Worm (Caenorhabditis elegans): ENCODE data around the gene nhr-39.

The nhr-39 gene

ce11 chrV:9324167-9324566, 21.0 kb downstream of the nhr-39 start:
- TF ChIP-seq med-1 (GFP tag; optimal IDR thresholded peaks at IDR 0.05; ENCODE audit: insufficient read depth) (no peak), klf-2 (GFP tag; conservative IDR thresholded peaks at IDR 0.05) (no peak), tab-1 (GFP tag; IDR thresholded peaks at IDR 0.05) (no peak), T22C8.4 (GFP tag; IDR thresholded peaks at IDR 0.05) (no peak), ztf-29 (GFP tag; IDR thresholded peaks at IDR 0.05) (no peak)

ce11 chrV:9326903-9327302, 23.8 kb downstream of the nhr-39 start:
- TF ChIP-seq ref-1 (GFP tag; conservative IDR thresholded peaks at IDR 0.05) (no peak), ztf-29 (GFP tag; IDR thresholded peaks at IDR 0.05) (no peak), med-1 (GFP tag; optimal IDR thresholded peaks at IDR 0.05; ENCODE audit: insufficient read depth) (no peak), tab-1 (GFP tag; IDR thresholded peaks at IDR 0.05) (no peak), ztf-23 (GFP tag; IDR thresholded peaks at IDR 0.05) (no peak), flt-1 (GFP tag; IDR thresholded peaks at IDR 0.05) (no peak), klf-2 (GFP tag; conservative IDR thresholded peaks at IDR 0.05) (no peak), cog-1 (tag; optimal IDR thresholded peaks at IDR 0.05) (no peak), T22C8.4 (GFP tag; IDR thresholded peaks at IDR 0.05) (no peak)

- TF ChIP-seq ztf-23 (GFP tag; IDR thresholded peaks at IDR 0.05) = no peak
- TF ChIP-seq flt-1 (GFP tag; IDR thresholded peaks at IDR 0.05) = no peak
- TF ChIP-seq klf-2 (GFP tag; conservative IDR thresholded peaks at IDR 0.05) = no peak
- TF ChIP-seq cog-1 (tag; optimal IDR thresholded peaks at IDR 0.05) = no peak
- no peak for TF ChIP-seq med-1 (GFP tag; optimal IDR thresholded peaks at IDR 0.05; ENCODE audit: insufficient read depth)
- no peak for TF ChIP-seq T22C8.4 (GFP tag; IDR thresholded peaks at IDR 0.05)
- TF ChIP-seq ztf-29 (GFP tag; IDR thresholded peaks at IDR 0.05) = no peak
- TF ChIP-seq tab-1 (GFP tag; IDR thresholded peaks at IDR 0.05) = no peak
Observed at ce11 chrV:9327691-9328090, 24.6 kb downstream of the nhr-39 start.

ce11 chrV:9328670-9329069, 25.5 kb downstream of the nhr-39 start, which contains the start of gene K07B1.4:
Gene K07B1.4, plus strand, starts transcription at chrV:9328970.
- TF ChIP-seq ztf-29 (GFP tag; IDR thresholded peaks at IDR 0.05) (no peak), med-1 (GFP tag; optimal IDR thresholded peaks at IDR 0.05; ENCODE audit: insufficient read depth) (no peak), cog-1 (tag; optimal IDR thresholded peaks at IDR 0.05) (no peak), T22C8.4 (GFP tag; IDR thresholded peaks at IDR 0.05) (no peak), flt-1 (GFP tag; IDR thresholded peaks at IDR 0.05) (no peak), ztf-23 (GFP tag; IDR thresholded peaks at IDR 0.05) (no peak), ref-1 (GFP tag; conservative IDR thresholded peaks at IDR 0.05) (no peak), klf-2 (GFP tag; conservative IDR thresholded peaks at IDR 0.05) (no peak), tab-1 (GFP tag; IDR thresholded peaks at IDR 0.05) (no peak)

ce11 chrV:9329245-9329979, 26.3 kb downstream of the nhr-39 start:
- no peak for TF ChIP-seq ref-1 (GFP tag; conservative IDR thresholded peaks at IDR 0.05)
- TF ChIP-seq T22C8.4 (GFP tag; IDR thresholded peaks at IDR 0.05) = no peak
- no peak for TF ChIP-seq ztf-23 (GFP tag; IDR thresholded peaks at IDR 0.05)
- TF ChIP-seq klf-2 (GFP tag; conservative IDR thresholded peaks at IDR 0.05) = no peak
- TF ChIP-seq flt-1 (GFP tag; IDR thresholded peaks at IDR 0.05) = no peak
- TF ChIP-seq tab-1 (GFP tag; IDR thresholded peaks at IDR 0.05) = no peak
- TF ChIP-seq med-1 (GFP tag; optimal IDR thresholded peaks at IDR 0.05; ENCODE audit: insufficient read depth) = no peak
- no peak for TF ChIP-seq cog-1 (tag; optimal IDR thresholded peaks at IDR 0.05)
- TF ChIP-seq ztf-29 (GFP tag; IDR thresholded peaks at IDR 0.05) = no peak

- TF ChIP-seq tab-1 (GFP tag; IDR thresholded peaks at IDR 0.05) (no peak), ztf-29 (GFP tag; IDR thresholded peaks at IDR 0.05) (no peak), flt-1 (GFP tag; IDR thresholded peaks at IDR 0.05) (no peak), klf-2 (GFP tag; conservative IDR thresholded peaks at IDR 0.05) (no peak), cog-1 (tag; optimal IDR thresholded peaks at IDR 0.05) (no peak), ref-1 (GFP tag; conservative IDR thresholded peaks at IDR 0.05) (no peak), med-1 (GFP tag; optimal IDR thresholded peaks at IDR 0.05; ENCODE audit: insufficient read depth) (no peak), ztf-23 (GFP tag; IDR thresholded peaks at IDR 0.05) (no peak), T22C8.4 (GFP tag; IDR thresholded peaks at IDR 0.05) (no peak)
Observed at ce11 chrV:9332611-9333315, 29.6 kb downstream of the nhr-39 start.

ce11 chrV:9333316-9334048, 30.4 kb downstream of the nhr-39 start, which contains the start of gene acl-14:
Gene acl-14, minus strand, starts transcription at chrV:9333631.
- TF ChIP-seq cog-1 (tag; optimal IDR thresholded peaks at IDR 0.05) (no peak), tab-1 (GFP tag; IDR thresholded peaks at IDR 0.05) (no peak), ztf-23 (GFP tag; IDR thresholded peaks at IDR 0.05) (no peak), T22C8.4 (GFP tag; IDR thresholded peaks at IDR 0.05) (no peak), med-1 (GFP tag; optimal IDR thresholded peaks at IDR 0.05; ENCODE audit: insufficient read depth) (no peak), klf-2 (GFP tag; conservative IDR thresholded peaks at IDR 0.05) (no peak), ref-1 (GFP tag; conservative IDR thresholded peaks at IDR 0.05) (no peak)

- 0 out of 2 replicates have a peak, but pooled peaks have one; percentile 3 for TF ChIP-seq ztf-29 (GFP tag; IDR thresholded peaks at IDR 0.05)
- TF ChIP-seq flt-1 (GFP tag; IDR thresholded peaks at IDR 0.05) = no peak
Observed at ce11 chrV:9334216-9334615, 31.1 kb downstream of the nhr-39 start, which contains the start of gene ucp-4. Gene ucp-4, plus strand, starts transcription at chrV:9334298.

- TF ChIP-seq klf-2 (GFP tag; conservative IDR thresholded peaks at IDR 0.05) (no peak), med-1 (GFP tag; optimal IDR thresholded peaks at IDR 0.05; ENCODE audit: insufficient read depth) (no peak), ztf-29 (GFP tag; IDR thresholded peaks at IDR 0.05) (no peak), ref-1 (GFP tag; conservative IDR thresholded peaks at IDR 0.05) (no peak), ztf-23 (GFP tag; IDR thresholded peaks at IDR 0.05) (no peak), cog-1 (tag; optimal IDR thresholded peaks at IDR 0.05) (no peak), flt-1 (GFP tag; IDR thresholded peaks at IDR 0.05) (no peak), T22C8.4 (GFP tag; IDR thresholded peaks at IDR 0.05) (no peak), tab-1 (GFP tag; IDR thresholded peaks at IDR 0.05) (no peak)
Observed at ce11 chrV:9336462-9336861, 33.3 kb downstream of the nhr-39 start, which contains the start of gene coq-6. Gene coq-6, plus strand, starts transcription at chrV:9336762.

All from whole organism, midembryonic.